Worm (Caenorhabditis elegans): ENCODE data around the gene mob-4.
A peak's percentile ranks its signal among the peaks of the same experiment; 100 is the strongest.

mob-4 gene

DNA sequence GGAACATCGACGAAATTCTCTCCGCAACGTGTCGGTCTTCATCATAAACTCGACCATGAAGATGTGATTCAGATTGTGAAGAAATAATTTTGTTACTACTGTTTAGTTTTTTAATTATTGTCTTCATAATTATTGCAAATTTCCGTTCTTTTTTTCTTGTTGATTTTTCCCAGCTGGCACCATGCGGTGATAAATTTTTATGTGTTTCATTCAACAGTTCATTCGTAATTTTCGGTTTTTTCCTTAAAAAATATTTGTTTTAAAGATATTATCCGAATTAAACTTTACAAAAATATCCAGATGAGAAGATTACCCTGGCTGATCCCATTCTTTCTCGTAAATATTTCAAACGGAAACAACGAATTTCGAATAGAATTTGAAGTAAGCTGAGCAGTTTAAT, 22.2 kb downstream of the mob-4 start, which contains the start of gene C02F5.13:
TSS of gene C02F5.13 (plus strand) at position 301 of the 400 bp plus-strand sequence.
- no peak for TF ChIP-seq lin-32 (GFP tag; optimal IDR thresholded peaks at IDR 0.05)
- TF ChIP-seq nhr-28 (tag; optimal IDR thresholded peaks at IDR 0.05) = no peak
- TF ChIP-seq lsy-2 (tag; optimal IDR thresholded peaks at IDR 0.05) = no peak
- TF ChIP-seq nhr-237 (tag; optimal IDR thresholded peaks at IDR 0.05) = no peak
- TF ChIP-seq mab-5 (tag; optimal IDR thresholded peaks at IDR 0.05) = no peak
- TF ChIP-seq nhr-76 (tag; optimal IDR thresholded peaks at IDR 0.05) = no peak
- TF ChIP-seq mls-2 (tag; optimal IDR thresholded peaks at IDR 0.05) = no peak
- TF ChIP-seq elt-3 (tag; optimal IDR thresholded peaks at IDR 0.05) = no peak
- no peak for TF ChIP-seq pha-4 (tag; optimal IDR thresholded peaks at IDR 0.05)
- no peak for TF ChIP-seq tbx-8 (GFP tag; optimal IDR thresholded peaks at IDR 0.05)
- TF ChIP-seq unc-39 (tag; optimal IDR thresholded peaks at IDR 0.05) = no peak
- no peak for TF ChIP-seq unc-120 (tag; optimal IDR thresholded peaks at IDR 0.05; ENCODE audit: poor library complexity, severe bottlenecking)
- no peak for TF ChIP-seq cnd-1 (tag; optimal IDR thresholded peaks at IDR 0.05)
- TF ChIP-seq blmp-1 (tag; optimal IDR thresholded peaks at IDR 0.05) = no peak
- TF ChIP-seq lin-13 (tag; optimal IDR thresholded peaks at IDR 0.05) = no peak
- no peak for TF ChIP-seq ztf-11 (tag; optimal IDR thresholded peaks at IDR 0.05)

DNA sequence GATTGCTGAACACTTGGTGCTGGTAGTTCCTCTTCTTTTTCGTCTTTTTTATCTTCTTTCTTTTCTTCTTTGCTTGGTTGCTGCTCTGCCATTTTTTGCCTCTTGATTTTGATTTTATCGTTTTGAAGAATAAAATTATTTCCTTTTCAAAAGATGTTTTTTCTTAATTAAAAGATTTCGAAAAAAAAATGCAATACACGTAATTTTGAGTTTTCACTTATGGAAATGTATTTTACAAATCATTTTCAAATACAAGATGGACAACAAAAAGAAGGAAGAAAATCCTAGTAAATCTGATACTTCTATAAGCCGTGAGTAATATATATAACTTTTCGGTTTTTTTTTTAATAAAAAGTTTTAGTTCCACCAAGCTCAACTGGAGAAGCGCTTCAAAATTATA, 24.5 kb downstream of the mob-4 start, which contains the start of the genes C02F5.10 and C02F5.2:
TSS of gene C02F5.10 (minus strand) at position 101 of the 400 bp plus-strand sequence.
TSS of gene C02F5.2 (plus strand) at position 239 of the 400 bp plus-strand sequence.
- TF ChIP-seq pha-4 (tag; optimal IDR thresholded peaks at IDR 0.05) = no peak
- TF ChIP-seq sptf-1 (tag; optimal IDR thresholded peaks at IDR 0.05) = no peak
- TF ChIP-seq ceh-43 (GFP tag; optimal IDR thresholded peaks at IDR 0.05) = no peak
- TF ChIP-seq tbx-8 (GFP tag; optimal IDR thresholded peaks at IDR 0.05) = no peak
- TF ChIP-seq snpc-4 (tag; optimal IDR thresholded peaks at IDR 0.05) = no peak
- TF ChIP-seq unc-120 (tag; optimal IDR thresholded peaks at IDR 0.05; ENCODE audit: poor library complexity, severe bottlenecking) = no peak
- no peak for TF ChIP-seq ceh-39 (tag; optimal IDR thresholded peaks at IDR 0.05)
- no peak for TF ChIP-seq sem-2 (GFP tag; optimal IDR thresholded peaks at IDR 0.05)
- TF ChIP-seq lsy-2 (tag; optimal IDR thresholded peaks at IDR 0.05) = no peak
- no peak for TF ChIP-seq mep-1 (tag; optimal IDR thresholded peaks at IDR 0.05)
- TF ChIP-seq elt-1 (tag; optimal IDR thresholded peaks at IDR 0.05; ENCODE audit: borderline replicate concordance, insufficient read depth) = no peak
- no peak for TF ChIP-seq ztf-11 (tag; optimal IDR thresholded peaks at IDR 0.05)
- TF ChIP-seq mls-2 (tag; optimal IDR thresholded peaks at IDR 0.05) = no peak
- TF ChIP-seq unc-62 (GFP tag; optimal IDR thresholded peaks at IDR 0.05) = no peak
- no peak for TF ChIP-seq nhr-12 (tag; optimal IDR thresholded peaks at IDR 0.05)
- no peak for TF ChIP-seq bed-3 (GFP tag; optimal IDR thresholded peaks at IDR 0.05)
- no peak for TF ChIP-seq ces-1 (GFP tag; optimal IDR thresholded peaks at IDR 0.05)
- TF ChIP-seq zip-8 (tag; optimal IDR thresholded peaks at IDR 0.05) = no peak
- no peak for TF ChIP-seq unc-39 (tag; optimal IDR thresholded peaks at IDR 0.05)
- TF ChIP-seq nhr-28 (tag; optimal IDR thresholded peaks at IDR 0.05) = no peak

DNA sequence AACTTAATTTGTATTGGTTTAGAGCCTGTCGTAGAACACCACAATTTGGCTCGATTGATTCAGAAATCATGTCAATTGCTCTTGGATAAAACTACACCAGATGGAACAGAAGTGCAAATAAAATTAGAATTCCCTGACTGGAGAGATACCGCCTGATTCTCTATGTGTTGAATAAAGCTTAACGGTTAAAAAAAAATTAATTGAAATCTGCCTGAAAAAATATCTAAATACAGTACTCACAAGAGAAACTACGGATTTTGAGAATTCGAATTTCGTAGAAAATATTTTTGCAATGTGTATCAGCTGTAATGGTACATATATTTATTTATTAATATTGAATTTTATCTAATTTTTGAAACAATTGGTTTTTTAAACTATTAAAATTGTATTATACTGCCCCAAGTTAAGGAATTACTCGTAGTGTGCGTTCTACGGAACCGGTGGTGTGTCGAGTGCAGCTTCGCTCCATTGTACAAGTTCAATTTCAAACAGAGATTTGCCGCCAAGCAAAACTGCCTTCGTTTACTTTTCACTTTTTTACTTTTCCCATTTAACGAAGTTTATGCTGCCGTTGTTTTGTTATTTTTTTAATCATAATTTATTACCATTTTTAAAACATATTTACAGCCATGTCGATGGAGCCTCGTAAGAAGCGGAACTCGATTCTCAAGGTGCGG, 25.2 kb downstream of the mob-4 start, which contains the start of gene knl-1:
TSS of gene knl-1 (plus strand) at position 626 of the 677 bp plus-strand sequence.
- TF ChIP-seq unc-39 (tag; optimal IDR thresholded peaks at IDR 0.05) (no peak), nhr-237 (tag; optimal IDR thresholded peaks at IDR 0.05) (peak; percentile 58), ceh-83 (GFP tag; optimal IDR thresholded peaks at IDR 0.05) (no peak), sptf-1 (tag; optimal IDR thresholded peaks at IDR 0.05) (no peak), nhr-2 (tag; optimal IDR thresholded peaks at IDR 0.05) (no peak), lsy-2 (tag; optimal IDR thresholded peaks at IDR 0.05) (peak; percentile 80), drap-1 (GFP tag; optimal IDR thresholded peaks at IDR 0.05) (peak; percentile 30), lin-13 (tag; optimal IDR thresholded peaks at IDR 0.05) (peak; percentile 83), tbx-8 (GFP tag; optimal IDR thresholded peaks at IDR 0.05) (no peak), flh-1 (GFP tag; optimal IDR thresholded peaks at IDR 0.05) (no peak), ham-2 (GFP tag; optimal IDR thresholded peaks at IDR 0.05) (no peak), cnd-1 (tag; optimal IDR thresholded peaks at IDR 0.05) (peak; percentile 59), nhr-12 (tag; optimal IDR thresholded peaks at IDR 0.05) (no peak), pha-4 (tag; optimal IDR thresholded peaks at IDR 0.05) (peak; percentile 32), unc-120 (tag; optimal IDR thresholded peaks at IDR 0.05; ENCODE audit: poor library complexity, severe bottlenecking) (no peak), hlh-1 (tag; optimal IDR thresholded peaks at IDR 0.05) (peak; percentile 12), M03D4.4 (tag; optimal IDR thresholded peaks at IDR 0.05) (no peak), sem-2 (GFP tag; optimal IDR thresholded peaks at IDR 0.05) (peak; percentile 18), mab-5 (tag; optimal IDR thresholded peaks at IDR 0.05) (no peak), ceh-43 (GFP tag; optimal IDR thresholded peaks at IDR 0.05) (no peak), blmp-1 (tag; optimal IDR thresholded peaks at IDR 0.05) (no peak), nhr-28 (tag; optimal IDR thresholded peaks at IDR 0.05) (no peak), mls-2 (tag; optimal IDR thresholded peaks at IDR 0.05) (no peak), elt-1 (tag; optimal IDR thresholded peaks at IDR 0.05; ENCODE audit: borderline replicate concordance, insufficient read depth) (no peak), ces-1 (GFP tag; optimal IDR thresholded peaks at IDR 0.05) (peak; percentile 42), ztf-11 (tag; optimal IDR thresholded peaks at IDR 0.05) (no peak), mep-1 (tag; optimal IDR thresholded peaks at IDR 0.05) (peak; percentile 68), snpc-4 (tag; optimal IDR thresholded peaks at IDR 0.05) (no peak), ceh-39 (tag; optimal IDR thresholded peaks at IDR 0.05) (no peak), zip-8 (tag; optimal IDR thresholded peaks at IDR 0.05) (no peak), elt-3 (tag; optimal IDR thresholded peaks at IDR 0.05) (no peak), unc-62 (GFP tag; optimal IDR thresholded peaks at IDR 0.05) (no peak), bed-3 (GFP tag; optimal IDR thresholded peaks at IDR 0.05) (peak; percentile 19), lin-32 (GFP tag; optimal IDR thresholded peaks at IDR 0.05) (no peak), nhr-76 (tag; optimal IDR thresholded peaks at IDR 0.05) (no peak)
